Fruit fly (Drosophila melanogaster): ENCODE results near the gene CG31668.

CG31668 gene

dm6 chr2L:2193357-2193780 is 12.6 kb downstream of the CG31668 start (continued):
- TF ChIP-seq CG17829 (tag; optimal IDR thresholded peaks at IDR 0.05) = peak; percentile 33
- TF ChIP-seq h (optimal IDR thresholded peaks at IDR 0.05) = no peak
- TF ChIP-seq tgo (GFP tag; IDR thresholded peaks at IDR 0.05) = no peak
- no peak for TF ChIP-seq ase (GFP tag; IDR thresholded peaks at IDR 0.05)
- TF ChIP-seq CG6683 (GFP tag; optimal IDR thresholded peaks at IDR 0.05) = peak; percentile 15
- no peak for TF ChIP-seq Aef1 (GFP tag; IDR thresholded peaks at IDR 0.05)
- TF ChIP-seq Fer3 (tag; optimal IDR thresholded peaks at IDR 0.05) = peak; percentile 28
- TF ChIP-seq luna (GFP tag; optimal IDR thresholded peaks at IDR 0.05) = no peak
- peak; percentile 78 for TF ChIP-seq B-H2 (GFP tag; optimal IDR thresholded peaks at IDR 0.05)
- peak; percentile 87 for TF ChIP-seq HmgZ (tag; optimal IDR thresholded peaks at IDR 0.05)
- peak; percentile 86 for TF ChIP-seq sqz (GFP tag; optimal IDR thresholded peaks at IDR 0.05)
- TF ChIP-seq CG15696 (tag; optimal IDR thresholded peaks at IDR 0.05) = no peak
- TF ChIP-seq cad (GFP tag; optimal IDR thresholded peaks at IDR 0.05) = no peak
- no peak for TF ChIP-seq bab2 (GFP tag; optimal IDR thresholded peaks at IDR 0.05)
- no peak for TF ChIP-seq CG1792 (GFP tag; optimal IDR thresholded peaks at IDR 0.05)
- peak; percentile 39 for TF ChIP-seq CG8089 (GFP tag; optimal IDR thresholded peaks at IDR 0.05)
- no peak for TF ChIP-seq slbo (GFP tag; IDR thresholded peaks at IDR 0.05)
- TF ChIP-seq Hsf (GFP tag; optimal IDR thresholded peaks at IDR 0.05) = peak; percentile 9
- no peak for TF ChIP-seq fd3F (GFP tag; optimal IDR thresholded peaks at IDR 0.05)
- TF ChIP-seq CG6854 (GFP tag; optimal IDR thresholded peaks at IDR 0.05) = peak; percentile 53
- TF ChIP-seq NfI (GFP tag; optimal IDR thresholded peaks at IDR 0.05) = peak; percentile 44
- no peak for TF ChIP-seq Poxn (GFP tag; IDR thresholded peaks at IDR 0.05)
- no peak for TF ChIP-seq HLH3B (GFP tag; IDR thresholded peaks at IDR 0.05)
- TF ChIP-seq dm (GFP tag; optimal IDR thresholded peaks at IDR 0.05) = peak; percentile 83
- no peak for TF ChIP-seq NFAT (GFP tag; IDR thresholded peaks at IDR 0.05)
- TF ChIP-seq Optix (GFP tag; IDR thresholded peaks at IDR 0.05) = no peak
- no peak for TF ChIP-seq CG11456 (GFP tag; IDR thresholded peaks at IDR 0.05)
- TF ChIP-seq CG17385 (GFP tag; optimal IDR thresholded peaks at IDR 0.05) = peak; percentile 62
- no peak for TF ChIP-seq ara (GFP tag; IDR thresholded peaks at IDR 0.05)
- no peak for TF ChIP-seq CG34224 (GFP tag; IDR thresholded peaks at IDR 0.05; ENCODE audit: partially characterized antibody)
- peak; percentile 25 for TF ChIP-seq CG12219 (GFP tag; optimal IDR thresholded peaks at IDR 0.05)
- no peak for TF ChIP-seq vvl (GFP tag; IDR thresholded peaks at IDR 0.05)
- TF ChIP-seq ATbp (GFP tag; optimal IDR thresholded peaks at IDR 0.05) = no peak
- TF ChIP-seq zf30C (GFP tag; optimal IDR thresholded peaks at IDR 0.05) = peak; percentile 59
- TF ChIP-seq HLHmδ (GFP tag; optimal IDR thresholded peaks at IDR 0.05) = no peak
- TF ChIP-seq Dip3 (GFP tag; optimal IDR thresholded peaks at IDR 0.05) = no peak
- TF ChIP-seq ham (GFP tag; IDR thresholded peaks at IDR 0.05) = no peak
- no peak for TF ChIP-seq CG17802 (tag; optimal IDR thresholded peaks at IDR 0.05)
- TF ChIP-seq CG3163 (GFP tag; optimal IDR thresholded peaks at IDR 0.05) = peak; percentile 35
- no peak for TF ChIP-seq CG1647 (GFP tag; optimal IDR thresholded peaks at IDR 0.05)
- TF ChIP-seq CG6791 (GFP tag; IDR thresholded peaks at IDR 0.05; ENCODE audit: partially characterized antibody) = no peak
- peak; percentile 51 for TF ChIP-seq nmo (GFP tag; optimal IDR thresholded peaks at IDR 0.05)
- no peak for TF ChIP-seq peb (GFP tag; IDR thresholded peaks at IDR 0.05)
- TF ChIP-seq Tbp (GFP tag; optimal IDR thresholded peaks at IDR 0.05) = no peak
- TF ChIP-seq unc-4 (GFP tag; IDR thresholded peaks at IDR 0.05; ENCODE audit: partially characterized antibody) = no peak
- peak; percentile 74 for TF ChIP-seq kah (GFP tag; optimal IDR thresholded peaks at IDR 0.05)
- no peak for TF ChIP-seq CG6765 (GFP tag; optimal IDR thresholded peaks at IDR 0.05)
- TF ChIP-seq slou (GFP tag; optimal IDR thresholded peaks at IDR 0.05) = no peak
- no peak for TF ChIP-seq GATAe (GFP tag; conservative IDR thresholded peaks at IDR 0.05)
- peak; percentile 2 for TF ChIP-seq odd (GFP tag; optimal IDR thresholded peaks at IDR 0.05)
- peak; percentile 82 for TF ChIP-seq sug (tag; optimal IDR thresholded peaks at IDR 0.05)
- peak; percentile 57 for TF ChIP-seq cwo (GFP tag; optimal IDR thresholded peaks at IDR 0.05)
